Worm (Caenorhabditis elegans) whole organism, L2 larva: ENCODE data around the gene W01A11.7.

Experiments
- aly-2 ChIP-seq: fragments of 150-350 bp; optimal IDR thresholded peaks from 2 replicates; lab custom pipeline; 2014; ENCODE audit warnings: missing biosample characterization, missing genetic modification characterization
- ama-1 ChIP-seq: fragments of 150-350 bp; optimal IDR thresholded peaks from 2 replicates; lab custom pipeline; 2018; ENCODE audit warnings: inconsistent platforms
- egl-27 ChIP-seq: sonication (generic microtip); optimal IDR thresholded peaks from 3 replicates; lab custom pipeline; 2017; ENCODE audit warnings: missing biosample characterization, missing genetic modification reagents, missing genetic modification characterization
- lin-13 ChIP-seq: fragments of 150-350 bp; optimal IDR thresholded peaks from 2 replicates; lab custom pipeline; 2014; ENCODE audit warnings: missing biosample characterization, missing genetic modification reagents, missing genetic modification characterization
- lin-39 ChIP-seq: fragments of 150-350 bp; optimal IDR thresholded peaks from 2 replicates; lab custom pipeline; 2014; ENCODE audit warnings: missing biosample characterization, missing genetic modification reagents, missing genetic modification characterization
- nhr-12 ChIP-seq: fragments of 150-350 bp; optimal IDR thresholded peaks from 2 replicates; lab custom pipeline; 2014; ENCODE audit warnings: missing biosample characterization, missing genetic modification characterization
- nhr-237 ChIP-seq: fragments of 150-350 bp; optimal IDR thresholded peaks from 2 replicates; lab custom pipeline; 2014; ENCODE audit warnings: missing biosample characterization, missing genetic modification characterization
- nhr-25 ChIP-seq: fragments of 150-350 bp; sonication (generic microtip); optimal IDR thresholded peaks from 3 replicates; lab custom pipeline; 2014; ENCODE audit warnings: missing biosample characterization, missing genetic modification characterization
- sem-4 ChIP-seq: fragments of 150-350 bp; optimal IDR thresholded peaks from 2 replicates; lab custom pipeline; 2014; ENCODE audit warnings: missing biosample characterization, missing genetic modification reagents, missing genetic modification characterization
- skn-1 ChIP-seq: sonication (generic microtip); optimal IDR thresholded peaks from 2 replicates; lab custom pipeline; 2017; ENCODE audit warnings: missing biosample characterization, missing genetic modification characterization
- snpc-4 ChIP-seq: fragments of 150-350 bp; optimal IDR thresholded peaks from 2 replicates; lab custom pipeline; 2014; ENCODE audit warnings: missing biosample characterization, missing genetic modification characterization
- unc-39 ChIP-seq: fragments of 150-350 bp; optimal IDR thresholded peaks from 2 replicates; lab custom pipeline; 2014; ENCODE audit warnings: missing biosample characterization, missing genetic modification characterization
- zag-1 ChIP-seq: fragments of 150-350 bp; optimal IDR thresholded peaks from 2 replicates; lab custom pipeline; 2014; ENCODE audit warnings: missing biosample characterization, missing genetic modification characterization
- ztf-11 ChIP-seq: sonication (generic microtip); optimal IDR thresholded peaks from 2 replicates; lab custom pipeline; 2017; ENCODE audit warnings: missing biosample characterization, missing genetic modification characterization

ce11 chrV:6544999-6545398 is 39.8 kb upstream of the W01A11.7 start:
- TF ChIP-seq zag-1 (tag; lab: Kevin White, UChicago) (no peak), unc-39 (tag; lab: Kevin White, UChicago) (no peak), lin-13 (GFP tag; lab: Kevin White, UChicago) (no peak), snpc-4 (tag; lab: Kevin White, UChicago) (no peak), nhr-25 (tag; lab: Kevin White, UChicago) (no peak), ama-1 (lab: Kevin White, UChicago) (no peak), aly-2 (tag; lab: Kevin White, UChicago) (no peak), egl-27 (tag; lab: Kevin White, UChicago) (no peak), ztf-11 (no peak), nhr-237 (tag; lab: Kevin White, UChicago) (no peak), skn-1 (tag; lab: Kevin White, UChicago) (no peak), nhr-12 (no peak), sem-4 (tag; lab: Kevin White, UChicago) (no peak), lin-39 (tag; lab: Kevin White, UChicago) (no peak)
